Worm (Caenorhabditis elegans): ENCODE results near the gene usp-14.

DNA sequence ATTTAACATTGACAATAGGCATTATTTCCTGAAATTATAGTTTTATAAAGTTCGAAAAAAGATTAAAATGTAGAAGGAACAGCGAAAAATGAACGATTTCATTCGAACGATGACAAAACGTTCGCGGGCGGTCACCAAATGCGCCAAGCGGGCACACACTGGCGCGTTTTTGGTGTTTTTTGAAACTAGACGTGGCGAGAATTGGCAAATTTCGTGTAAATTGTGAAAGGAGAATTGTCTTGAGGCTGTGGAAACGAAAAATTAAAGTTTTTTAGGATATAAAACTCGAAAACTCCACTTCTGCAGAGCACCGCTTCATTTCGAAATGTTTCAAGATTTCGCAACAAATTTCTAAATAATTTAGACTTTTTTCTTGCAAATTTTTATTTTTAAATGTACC, at the start of gene usp-14:
- TF ChIP-seq tbx-37 (GFP tag; conservative IDR thresholded peaks at IDR 0.05), result no peak
- no peak for TF ChIP-seq pes-1 (GFP tag; IDR thresholded peaks at IDR 0.05)
- TF ChIP-seq ama-1 (optimal IDR thresholded peaks at IDR 0.05), result no peak
- TF ChIP-seq scrt-1 (GFP tag; IDR thresholded peaks at IDR 0.05), result no peak
- TF ChIP-seq B0310.2 (tag; optimal IDR thresholded peaks at IDR 0.05), result no peak
- no peak for TF ChIP-seq ceh-36 (tag; optimal IDR thresholded peaks at IDR 0.05)
- TF ChIP-seq flt-1 (GFP tag; IDR thresholded peaks at IDR 0.05), result no peak
- TF ChIP-seq F13C5.2 (tag; optimal IDR thresholded peaks at IDR 0.05), result no peak
- no peak for TF ChIP-seq ets-7 (tag; optimal IDR thresholded peaks at IDR 0.05)
- no peak for TF ChIP-seq sea-1 (GFP tag; conservative IDR thresholded peaks at IDR 0.05)
- TF ChIP-seq hnd-1 (tag; optimal IDR thresholded peaks at IDR 0.05), result no peak
